Fruit fly (Drosophila melanogaster): ENCODE measurements around the gene COX7AL2.

DNA sequence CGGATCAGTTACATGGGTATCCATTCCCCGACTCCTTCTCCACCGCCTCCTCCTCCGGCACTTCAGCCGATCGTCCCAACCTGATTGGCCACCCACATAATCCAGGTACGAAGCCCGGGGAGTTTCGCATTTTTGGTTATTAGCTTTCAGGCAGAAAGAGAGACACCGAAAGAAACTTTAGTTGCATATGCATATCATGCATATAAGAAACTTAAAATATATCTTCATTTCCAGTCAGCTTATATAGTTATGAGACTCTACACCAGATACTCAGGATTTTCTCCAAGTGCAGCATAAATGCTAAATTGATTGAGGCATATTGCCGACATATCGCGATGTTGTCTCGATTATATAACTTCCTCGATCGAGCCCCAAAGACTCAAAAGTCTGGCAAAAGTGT, 13.6 kb downstream of the COX7AL2 start:
- peak; percentile 28; the same call in 1 of the 2 replicates for TF ChIP-seq CG12605 (GFP tag; IDR thresholded peaks at IDR 0.05)
- TF ChIP-seq CG15710 (tag; optimal IDR thresholded peaks at IDR 0.05), result no peak
- no peak for TF ChIP-seq D1 (tag; optimal IDR thresholded peaks at IDR 0.05)
- no peak for TF ChIP-seq CG14655 (GFP tag; optimal IDR thresholded peaks at IDR 0.05)
- TF ChIP-seq Snoo (tag; optimal IDR thresholded peaks at IDR 0.05), result no peak
- no peak for TF ChIP-seq CG13204 (GFP tag; optimal IDR thresholded peaks at IDR 0.05)
- TF ChIP-seq CG9948 (tag; optimal IDR thresholded peaks at IDR 0.05), result no peak
- TF ChIP-seq EcR (GFP tag; optimal IDR thresholded peaks at IDR 0.05), result no peak

All from whole organism, pupa.